Worm (Caenorhabditis elegans) whole organism, L1 larva: Measurements from ENCODE around the gene daf-6.
A peak's percentile ranks its signal among the peaks of the same experiment; 100 is the strongest.

Experiments used
- C04F5.9 ChIP-seq: sonication (generic microtip); optimal IDR thresholded peaks from 2 replicates; lab custom pipeline; 2016; ENCODE audit warnings: missing genetic modification characterization, missing compliant biosample characterization
- C34B4.2 ChIP-seq: sonication (generic microtip); optimal IDR thresholded peaks from 2 replicates; lab custom pipeline; 2017; ENCODE audit warnings: mild to moderate bottlenecking, missing genetic modification characterization, missing compliant biosample characterization
- ama-1 ChIP-seq: fragments of 150-350 bp; optimal IDR thresholded peaks from 2 replicates; lab custom pipeline; 2014
- ceh-88 ChIP-seq: fragments of 200-800 bp; sonication (Bioruptor generic); IDR thresholded peaks from 2 replicates; pipeline ENCODE4 v1.3.6; 2022; ENCODE audit warnings: missing genetic modification characterization, missing compliant biosample characterization
- ceh-90 ChIP-seq: sonication (generic microtip); optimal IDR thresholded peaks from 2 replicates; lab custom pipeline; 2016; ENCODE audit warnings: missing genetic modification characterization, missing compliant biosample characterization
- dpl-1 ChIP-seq, 3 experiments: fragments of 150-350 bp in 2 of 3; sonication (generic microtip) in 1 of 3; optimal IDR thresholded peaks; 2 replicates each; lab custom pipeline; 2014 to 2017; ENCODE audit warnings: missing biosample characterization in 3 of 3, missing genetic modification characterization in 3 of 3, missing genetic modification reagents in 3 of 3
- efl-1 ChIP-seq, 4 experiments: fragments of 150-350 bp; optimal IDR thresholded peaks in 3 of 4; peaks in 1 of 4; 1 replicate in 1 of 4; 2 replicates in 3 of 4; lab custom pipeline; 2014; ENCODE audit warnings: missing biosample characterization in 2 of 4, missing genetic modification characterization in 2 of 4, missing genetic modification reagents in 2 of 4
- elt-2 ChIP-seq: sonication (generic microtip); optimal IDR thresholded peaks from 2 replicates; lab custom pipeline; 2016; ENCODE audit warnings: missing genetic modification characterization, mild to moderate bottlenecking, inconsistent platforms, missing compliant biosample characterization, missing genetic modification reagents
- ets-5 ChIP-seq: fragments of 200-800 bp; sonication (Bioruptor generic); IDR thresholded peaks from 2 replicates; pipeline ENCODE4 v1.3.6; 2022; ENCODE audit warnings: missing genetic modification characterization, missing compliant biosample characterization
- fkh-10 ChIP-seq: sonication (generic microtip); optimal IDR thresholded peaks from 2 replicates; lab custom pipeline; 2017; ENCODE audit warnings: missing biosample characterization, missing genetic modification reagents, missing genetic modification characterization
- fkh-8 ChIP-seq: sonication (generic microtip); optimal IDR thresholded peaks from 2 replicates; lab custom pipeline; 2016; ENCODE audit warnings: mild to moderate bottlenecking, missing genetic modification characterization, missing compliant biosample characterization
- fos-1 ChIP-seq: fragments of 150-350 bp; optimal IDR thresholded peaks from 2 replicates; lab custom pipeline; 2014; ENCODE audit warnings: missing biosample characterization, missing genetic modification characterization
- grh-1 ChIP-seq: fragments of 200-800 bp; sonication (Bioruptor generic); IDR thresholded peaks from 2 replicates; pipeline ENCODE4 v1.3.6; 2022; ENCODE audit warnings: missing genetic modification reagents, missing genetic modification characterization, missing compliant biosample characterization
- hlh-17 ChIP-seq: fragments of 200-800 bp; sonication (Bioruptor generic); optimal IDR thresholded peaks from 2 replicates; lab custom pipeline; 2018; ENCODE audit warnings: missing genetic modification characterization, mild to moderate bottlenecking, missing compliant biosample characterization, moderate library complexity, borderline replicate concordance
- irx-1 ChIP-seq: sonication (generic microtip); optimal IDR thresholded peaks from 2 replicates; lab custom pipeline; 2016; ENCODE audit warnings: missing genetic modification characterization, missing compliant biosample characterization
- jun-1 ChIP-seq: fragments of 150-350 bp; optimal IDR thresholded peaks from 2 replicates; lab custom pipeline; 2014; ENCODE audit warnings: missing biosample characterization, missing genetic modification reagents, missing genetic modification characterization
- lin-35 ChIP-seq, 2 experiments: fragments of 150-350 bp; optimal IDR thresholded peaks; 2 replicates each; lab custom pipeline; 2014; ENCODE audit warnings: missing biosample characterization in 2 of 2, missing genetic modification characterization in 2 of 2, missing genetic modification reagents in 2 of 2
- mdl-1 ChIP-seq, 2 experiments: fragments of 150-350 bp; optimal IDR thresholded peaks; 2 replicates each; lab custom pipeline; 2014 to 2017; ENCODE audit warnings: missing biosample characterization in 2 of 2, missing genetic modification characterization in 2 of 2, inconsistent platforms in 1 of 2
- mef-2 ChIP-seq: fragments of 150-350 bp; optimal IDR thresholded peaks from 2 replicates; lab custom pipeline; 2014; ENCODE audit warnings: missing biosample characterization, missing genetic modification characterization
- nhr-11 ChIP-seq: fragments of 150-350 bp; optimal IDR thresholded peaks from 2 replicates; lab custom pipeline; 2014; ENCODE audit warnings: missing biosample characterization, missing genetic modification characterization
- nhr-76 ChIP-seq: sonication (generic microtip); optimal IDR thresholded peaks from 2 replicates; lab custom pipeline; 2017; ENCODE audit warnings: missing biosample characterization, missing genetic modification characterization
- nhr-84 ChIP-seq: sonication (generic microtip); optimal IDR thresholded peaks from 2 replicates; lab custom pipeline; 2017; ENCODE audit warnings: missing biosample characterization, missing genetic modification characterization
- nhr-85 ChIP-seq: sonication (generic microtip); peaks from one replicate; lab custom pipeline; 2016; ENCODE audit warnings: missing genetic modification characterization, inconsistent platforms, missing compliant biosample characterization
- nhr-90 ChIP-seq: sonication (generic microtip); optimal IDR thresholded peaks from 2 replicates; lab custom pipeline; 2016; ENCODE audit warnings: mild to moderate bottlenecking, missing genetic modification characterization, missing compliant biosample characterization; ENCODE audit not compliant: poor library complexity
- pqm-1 ChIP-seq: sonication (generic microtip); optimal IDR thresholded peaks from 3 replicates; lab custom pipeline; 2017; ENCODE audit warnings: missing biosample characterization, missing genetic modification characterization
- snu-23 ChIP-seq: sonication (generic microtip); optimal IDR thresholded peaks from 2 replicates; lab custom pipeline; 2016; ENCODE audit warnings: missing genetic modification characterization, missing compliant biosample characterization
- sox-4 ChIP-seq: sonication (generic microtip); optimal IDR thresholded peaks from 2 replicates; lab custom pipeline; 2016; ENCODE audit warnings: missing genetic modification characterization, missing compliant biosample characterization
- sptf-1 ChIP-seq: fragments of 150-350 bp; optimal IDR thresholded peaks from 2 replicates; lab custom pipeline; 2014; ENCODE audit warnings: missing biosample characterization, missing genetic modification characterization
- sup-37 ChIP-seq: fragments of 200-800 bp; sonication (Bioruptor generic); optimal IDR thresholded peaks from 2 replicates; lab custom pipeline; 2018; ENCODE audit warnings: mild to moderate bottlenecking, missing genetic modification characterization, missing compliant biosample characterization
- tbx-2 ChIP-seq: sonication (generic microtip); optimal IDR thresholded peaks from 2 replicates; lab custom pipeline; 2016; ENCODE audit warnings: missing genetic modification characterization, missing compliant biosample characterization
- tlp-1 ChIP-seq: fragments of 150-350 bp; optimal IDR thresholded peaks from 2 replicates; lab custom pipeline; 2014; ENCODE audit warnings: missing biosample characterization, missing genetic modification characterization
- xbp-1 ChIP-seq: sonication (generic microtip); optimal IDR thresholded peaks from 2 replicates; lab custom pipeline; 2016; ENCODE audit warnings: missing genetic modification characterization, missing compliant biosample characterization
- ztf-11 ChIP-seq, 2 experiments: sonication (generic microtip); optimal IDR thresholded peaks; 2 replicates each; lab custom pipeline; 2016 to 2017; ENCODE audit warnings: missing genetic modification characterization in 2 of 2, missing biosample characterization in 1 of 2, missing compliant biosample characterization in 1 of 2
- ztf-4 ChIP-seq: fragments of 150-350 bp; optimal IDR thresholded peaks from 2 replicates; lab custom pipeline; 2014; ENCODE audit warnings: missing biosample characterization, missing genetic modification characterization

The daf-6 gene

ce11 chrX:14918538-14918937 is 30.2 kb downstream of the daf-6 start, which contains the start of gene npr-40:
Gene npr-40, plus strand, starts transcription at chrX:14918838.
- TF ChIP-seq ceh-88 (no peak), irx-1 (tag; lab: Kevin White, UChicago) (no peak), grh-1 (no peak), mef-2 (tag; lab: Kevin White, UChicago) (no peak), nhr-84 (tag; lab: Kevin White, UChicago) (no peak), C04F5.9 (tag; lab: Kevin White, UChicago) (no peak), sox-4 (tag; lab: Kevin White, UChicago) (no peak)

- TF ChIP-seq fkh-10 (peak; percentile 78), ceh-90 (tag; lab: Kevin White, UChicago) (no peak)
Observed at ce11 chrX:14920880-14921279, 32.6 kb downstream of the daf-6 start.

- TF ChIP-seq sox-4 (tag; lab: Kevin White, UChicago) (no peak), fkh-8 (no peak), sup-37 (GFP tag; lab: Kevin White, UChicago) (no peak), tbx-2 (no peak), nhr-76 (tag; lab: Kevin White, UChicago) (no peak), nhr-90 (tag; lab: Kevin White, UChicago) (no peak), nhr-11 (tag; lab: Kevin White, UChicago) (no peak), xbp-1 (tag; lab: Kevin White, UChicago) (no peak), C34B4.2 (tag; lab: Kevin White, UChicago) (no peak), irx-1 (tag; lab: Kevin White, UChicago) (no peak), fos-1 (no peak), ceh-90 (tag; lab: Kevin White, UChicago) (no peak), elt-2 (tag; lab: Kevin White, UChicago) (no peak), nhr-85 (no peak), ztf-4 (no peak), snu-23 (GFP tag; lab: Kevin White, UChicago) (no peak), tlp-1 (tag; lab: Kevin White, UChicago) (no peak), C04F5.9 (tag; lab: Kevin White, UChicago) (no peak), pqm-1 (tag; lab: Kevin White, UChicago) (no peak)
Observed at ce11 chrX:14922758-14923157, 34.5 kb downstream of the daf-6 start.

- no peak for TF ChIP-seq dpl-1 (GFP tag; optimal IDR thresholded peaks at IDR 0.05; lab: Kevin White, UChicago)
- TF ChIP-seq ztf-11 (tag; optimal IDR thresholded peaks at IDR 0.05; lab: Kevin White, UChicago) = no peak
- TF ChIP-seq nhr-84 (tag; lab: Kevin White, UChicago) = no peak
- TF ChIP-seq mdl-1 (tag; optimal IDR thresholded peaks at IDR 0.05; lab: Kevin White, UChicago) = no peak
- TF ChIP-seq jun-1 (tag; lab: Kevin White, UChicago) = no peak
- TF ChIP-seq hlh-17 (GFP tag; lab: Kevin White, UChicago) = no peak
- no peak for TF ChIP-seq ama-1
Observed at ce11 chrX:14928854-14929253, 40.6 kb downstream of the daf-6 start, which contains the start of gene ntr-2. Gene ntr-2, minus strand, starts transcription at chrX:14928954.

- TF ChIP-seq ztf-11 (tag; optimal IDR thresholded peaks at IDR 0.05; lab: Kevin White, UChicago) (no peak), lin-35 (GFP tag; optimal IDR thresholded peaks at IDR 0.05; lab: Kevin White, UChicago) (no peak), ets-5 (no peak), efl-1 (optimal IDR thresholded peaks at IDR 0.05; lab: Kevin White, UChicago) (no peak), efl-1 (GFP tag; optimal IDR thresholded peaks at IDR 0.05 in 1 of 2; lab: Kevin White, UChicago) (no peak), C34B4.2 (tag; lab: Kevin White, UChicago) (no peak), snu-23 (GFP tag; lab: Kevin White, UChicago) (no peak), sptf-1 (tag; lab: Kevin White, UChicago) (no peak)
- TF ChIP-seq, all 84 proteins: peak for 0
Observed at ce11 chrX:14929512-14929911, 41.2 kb downstream of the daf-6 start.
